Fruit fly (Drosophila melanogaster) whole organism, embryonic: ENCODE measurements around the gene kek4.
A peak's percentile ranks its signal among the peaks of the same experiment; 100 is the strongest.

Source experiments
- B-H1 ChIP-seq: fragments of 200-800 bp; sonication (Bioruptor generic); IDR thresholded peaks from 3 replicates; pipeline ENCODE4 v1.3.6; 2022; ENCODE audit warnings: missing biosample characterization, missing genetic modification characterization
- BtbVII ChIP-seq: fragments of 200-800 bp; sonication (Bioruptor generic); optimal IDR thresholded peaks from 3 replicates; lab custom pipeline; 2017; ENCODE audit warnings: missing biosample characterization, mild to moderate bottlenecking, missing genetic modification characterization
- CG10321 ChIP-seq: fragments of 200-800 bp; sonication (Bioruptor generic); IDR thresholded peaks from 2 replicates; pipeline ENCODE4 v1.3.6; 2022; ENCODE audit warnings: missing biosample characterization, missing genetic modification characterization
- CG11456 ChIP-seq: fragments of 200-800 bp; sonication (Bioruptor generic); IDR thresholded peaks from 3 replicates; pipeline ENCODE4 v1.3.6; 2022; ENCODE audit warnings: missing biosample characterization, missing genetic modification characterization
- CG11560 ChIP-seq: fragments of 200-800 bp; sonication (Bioruptor generic); IDR thresholded peaks from 3 replicates; pipeline ENCODE4 v1.3.6; 2022; ENCODE audit warnings: missing biosample characterization, missing genetic modification characterization
- CG12744 ChIP-seq: fragments of 200-800 bp; sonication (Bioruptor generic); optimal IDR thresholded peaks from 2 replicates; lab custom pipeline; 2016; ENCODE audit warnings: missing biosample characterization, missing genetic modification characterization
- CG12769 ChIP-seq: fragments of 200-800 bp; sonication (Bioruptor generic); optimal IDR thresholded peaks from 2 replicates; lab custom pipeline; 2019; ENCODE audit warnings: missing biosample characterization, mild to moderate bottlenecking, missing genetic modification characterization, moderate library complexity
- CG13287 ChIP-seq: fragments of 200-800 bp; sonication (Bioruptor generic); IDR thresholded peaks from 2 replicates; pipeline ENCODE4 v1.3.6; 2022; ENCODE audit warnings: missing biosample characterization, missing genetic modification characterization; ENCODE audit not compliant: partially characterized antibody
- CG14710 ChIP-seq: fragments of 200-800 bp; sonication (Bioruptor generic); optimal IDR thresholded peaks from 3 replicates; lab custom pipeline; 2019; ENCODE audit warnings: missing biosample characterization, mild to moderate bottlenecking, missing genetic modification characterization, moderate library complexity
- CG1529 ChIP-seq: fragments of 200-800 bp; sonication (Bioruptor generic); optimal IDR thresholded peaks from 3 replicates; lab custom pipeline; 2018; ENCODE audit warnings: missing biosample characterization, missing genetic modification characterization
- CG16863 ChIP-seq: fragments of 200-800 bp; sonication (Bioruptor generic); optimal IDR thresholded peaks from 3 replicates; lab custom pipeline; 2016; ENCODE audit warnings: missing biosample characterization, missing genetic modification characterization
- CG17802 ChIP-seq: fragments of 200-800 bp; sonication (Bioruptor generic); optimal IDR thresholded peaks from 2 replicates; lab custom pipeline; 2018; ENCODE audit warnings: missing biosample characterization, mild to moderate bottlenecking, missing genetic modification characterization, moderate library complexity
- CG18011 ChIP-seq: fragments of 200-800 bp; sonication (Bioruptor generic); optimal IDR thresholded peaks from 2 replicates; lab custom pipeline; 2017; ENCODE audit warnings: missing biosample characterization, missing genetic modification characterization, mild to moderate bottlenecking, moderate library complexity, missing genotype
- CG2678 ChIP-seq: fragments of 200-800 bp; sonication (Bioruptor generic); optimal IDR thresholded peaks from 3 replicates; lab custom pipeline; 2019; ENCODE audit warnings: missing biosample characterization, mild to moderate bottlenecking, missing genetic modification characterization, moderate library complexity
- CG3163 ChIP-seq: fragments of 200-800 bp; sonication (Bioruptor generic); optimal IDR thresholded peaks from 3 replicates; lab custom pipeline; 2016; ENCODE audit warnings: missing biosample characterization, missing genetic modification characterization
- CG3281 ChIP-seq: fragments of 200-800 bp; sonication (Bioruptor generic); optimal IDR thresholded peaks from 3 replicates; lab custom pipeline; 2017; ENCODE audit warnings: missing biosample characterization, mild to moderate bottlenecking, missing genetic modification characterization
- CG34376 ChIP-seq: fragments of 200-800 bp; sonication (Bioruptor generic); optimal IDR thresholded peaks from 2 replicates; lab custom pipeline; 2018; ENCODE audit warnings: missing biosample characterization, mild to moderate bottlenecking, missing genetic modification characterization
- CG6683 ChIP-seq: fragments of 200-800 bp; sonication (Bioruptor generic); optimal IDR thresholded peaks from 2 replicates; lab custom pipeline; 2017; ENCODE audit warnings: missing biosample characterization, mild to moderate bottlenecking, missing genetic modification characterization, missing genetic modification reagents
- CG7357 ChIP-seq: fragments of 200-800 bp; sonication (Bioruptor generic); IDR thresholded peaks from 3 replicates; pipeline ENCODE4 v1.3.6; 2022; ENCODE audit warnings: missing biosample characterization, missing genetic modification characterization
- CG7928 ChIP-seq: fragments of 200-800 bp; sonication (Bioruptor generic); optimal IDR thresholded peaks from 2 replicates; lab custom pipeline; 2017; ENCODE audit warnings: missing biosample characterization, mild to moderate bottlenecking, missing genetic modification characterization
- CkIIα-i1 ChIP-seq: fragments of 200-800 bp; sonication (Bioruptor generic); IDR thresholded peaks from 2 replicates; pipeline ENCODE4 v1.3.6; 2022; ENCODE audit warnings: missing biosample characterization, missing genetic modification characterization
- Eip74EF ChIP-seq, 2 experiments: fragments of 200-800 bp in 1 of 2; fragments of >200 bp in 1 of 2; sonication (Bioruptor generic) in 1 of 2; optimal IDR thresholded peaks; 2 replicates each; lab custom pipeline; 2017 to 2019; ENCODE audit warnings: missing biosample characterization in 2 of 2, missing genetic modification characterization in 2 of 2, mild to moderate bottlenecking in 1 of 2, moderate library complexity in 1 of 2
- Ets97D ChIP-seq: fragments of 200-800 bp; sonication (Bioruptor generic); optimal IDR thresholded peaks from 3 replicates; lab custom pipeline; 2016; ENCODE audit warnings: missing biosample characterization, missing genetic modification characterization
- HHEX ChIP-seq: fragments of 200-800 bp; sonication (Bioruptor generic); optimal IDR thresholded peaks from 3 replicates; lab custom pipeline; 2017; ENCODE audit warnings: missing biosample characterization, mild to moderate bottlenecking, missing genetic modification characterization, missing genetic modification reagents
- Hmr ChIP-seq: fragments of 200-800 bp; sonication (Bioruptor generic); optimal IDR thresholded peaks from 3 replicates; lab custom pipeline; 2017; ENCODE audit warnings: mild to moderate bottlenecking, missing biosample characterization, missing genetic modification reagents, missing genetic modification characterization
- Kr ChIP-seq: fragments of 200-800 bp; sonication (Bioruptor generic); optimal IDR thresholded peaks from 2 replicates; lab custom pipeline; 2017; ENCODE audit warnings: missing biosample characterization, mild to moderate bottlenecking, missing genetic modification characterization
- Lhr ChIP-seq: fragments of 200-800 bp; sonication (Bioruptor generic); optimal IDR thresholded peaks from 3 replicates; lab custom pipeline; 2017; ENCODE audit warnings: mild to moderate bottlenecking, missing biosample characterization, missing genetic modification reagents, missing genetic modification characterization
- Max ChIP-seq: fragments of 200-800 bp; sonication (Bioruptor generic); optimal IDR thresholded peaks from 2 replicates; lab custom pipeline; 2016; ENCODE audit warnings: missing biosample characterization, mild to moderate bottlenecking, missing genetic modification characterization
- Mes4 ChIP-seq: fragments of 200-800 bp; sonication (Bioruptor generic); optimal IDR thresholded peaks from 2 replicates; lab custom pipeline; 2016; ENCODE audit warnings: missing biosample characterization, missing genetic modification characterization
- Oaz ChIP-seq: fragments of 200-800 bp; sonication (Bioruptor generic); IDR thresholded peaks from 2 replicates; pipeline ENCODE4 v1.3.6; 2022; ENCODE audit warnings: missing biosample characterization, missing genetic modification characterization
- Ravus ChIP-seq: fragments of 200-800 bp; sonication (Bioruptor generic); IDR thresholded peaks from 2 replicates; pipeline ENCODE4 v1.3.6; 2022; ENCODE audit warnings: missing biosample characterization, missing genetic modification characterization
- Scr ChIP-seq: fragments of 200-800 bp; sonication (Bioruptor generic); IDR thresholded peaks from 2 replicates; pipeline ENCODE4 v1.3.6; 2022; ENCODE audit warnings: missing biosample characterization, missing genetic modification characterization; ENCODE audit not compliant: partially characterized antibody
- Sin3A ChIP-seq: fragments of >200 bp; optimal IDR thresholded peaks from 2 replicates; lab custom pipeline; 2018
- abd-A ChIP-seq: fragments of 200-800 bp; sonication (Bioruptor generic); optimal IDR thresholded peaks from 3 replicates; lab custom pipeline; 2019; ENCODE audit warnings: missing biosample characterization, mild to moderate bottlenecking, missing genetic modification characterization, moderate library complexity
- bbx ChIP-seq: fragments of 200-800 bp; sonication (Bioruptor generic); IDR thresholded peaks from 2 replicates; pipeline ENCODE4 v1.3.6; 2022; ENCODE audit warnings: missing biosample characterization, missing genetic modification characterization; ENCODE audit not compliant: partially characterized antibody
- bcd ChIP-seq: fragments of 200-800 bp; sonication (Bioruptor generic); optimal IDR thresholded peaks from 2 replicates; lab custom pipeline; 2017; ENCODE audit warnings: missing biosample characterization, mild to moderate bottlenecking, missing genetic modification characterization
- chif ChIP-seq, 2 experiments: fragments of 200-800 bp; sonication (Bioruptor generic); optimal IDR thresholded peaks; 3 replicates each; lab custom pipeline; 2016; ENCODE audit warnings: missing biosample characterization in 2 of 2, missing genetic modification characterization in 2 of 2
- chn ChIP-seq: fragments of 200-800 bp; sonication (Bioruptor generic); optimal IDR thresholded peaks from 2 replicates; lab custom pipeline; 2016; ENCODE audit warnings: missing biosample characterization, missing genetic modification characterization
- ems ChIP-seq: fragments of 200-800 bp; sonication (Bioruptor generic); optimal IDR thresholded peaks from 3 replicates; lab custom pipeline; 2016; ENCODE audit warnings: missing biosample characterization, missing genetic modification characterization
- en ChIP-seq: fragments of 200-800 bp; sonication (Bioruptor generic); optimal IDR thresholded peaks from 2 replicates; lab custom pipeline; 2016; ENCODE audit warnings: missing biosample characterization, missing genetic modification characterization
- eyg ChIP-seq: fragments of 200-800 bp; sonication (Bioruptor generic); optimal IDR thresholded peaks from 3 replicates; lab custom pipeline; 2016; ENCODE audit warnings: missing biosample characterization, missing genetic modification characterization
- jigr1 ChIP-seq: fragments of 200-800 bp; sonication (Bioruptor generic); IDR thresholded peaks from 3 replicates; pipeline ENCODE4 v1.3.6; 2022; ENCODE audit warnings: missing biosample characterization, missing genetic modification characterization
- pum ChIP-seq: fragments of 200-800 bp; sonication (Bioruptor generic); optimal IDR thresholded peaks from 2 replicates; lab custom pipeline; 2016; ENCODE audit warnings: missing biosample characterization, missing genetic modification characterization
- repo ChIP-seq: fragments of 200-800 bp; sonication (Bioruptor generic); optimal IDR thresholded peaks from 2 replicates; lab custom pipeline; 2016; ENCODE audit warnings: missing biosample characterization, missing genetic modification characterization
- schlank ChIP-seq: fragments of 200-800 bp; sonication (Bioruptor generic); optimal IDR thresholded peaks from 2 replicates; lab custom pipeline; 2018; ENCODE audit warnings: missing biosample characterization, mild to moderate bottlenecking, missing genetic modification characterization
- ssp ChIP-seq: fragments of 200-800 bp; sonication (Bioruptor generic); IDR thresholded peaks from 2 replicates; pipeline ENCODE4 v1.3.6; 2022; ENCODE audit warnings: missing biosample characterization, missing genetic modification characterization
- stwl ChIP-seq: fragments of 200-800 bp; sonication (Bioruptor generic); optimal IDR thresholded peaks from 3 replicates; lab custom pipeline; 2018; ENCODE audit warnings: missing biosample characterization, mild to moderate bottlenecking, missing genetic modification characterization, moderate library complexity
- tna ChIP-seq: fragments of 200-800 bp; sonication (Bioruptor generic); IDR thresholded peaks from 2 replicates; pipeline ENCODE4 v1.3.6; 2022; ENCODE audit warnings: missing biosample characterization, missing genetic modification characterization; ENCODE audit not compliant: partially characterized antibody
- usp ChIP-seq: fragments of >200 bp; optimal IDR thresholded peaks from 2 replicates; lab custom pipeline; 2017; ENCODE audit warnings: missing biosample characterization, missing genetic modification characterization
- yki ChIP-seq: fragments of >200 bp; optimal IDR thresholded peaks from 3 replicates; lab custom pipeline; 2018

Gene kek4

dm6 chr2L:13219281-13220092 lies 4.3 kb upstream of the kek4 start, which contains the start of the genes CG9426 and mRF1 (continued):
- TF ChIP-seq CG34376 (GFP tag; lab: Kevin White, UChicago) (peak; percentile 65), ssp (no peak), CG11456 (no peak), Eip74EF (GFP tag; optimal IDR thresholded peaks at IDR 0.05; lab: Kevin White, UChicago) (no peak), CG16863 (no peak), stwl (tag; lab: Kevin White, UChicago) (peak; percentile 73), bcd (GFP tag; lab: Kevin White, UChicago) (no peak), CG7928 (GFP tag; lab: Kevin White, UChicago) (no peak), Mes4 (no peak), CG13287 (GFP tag; lab: Robert Waterston, UW) (peak; percentile 99), tna (GFP tag; lab: Robert Waterston, UW) (peak; percentile 96), en (GFP tag; lab: Kevin White, UChicago) (no peak), CG11560 (tag; lab: Robert Waterston, UW) (no peak), bbx (GFP tag; lab: Robert Waterston, UW) (peak; percentile 97), Max (GFP tag; lab: Kevin White, UChicago) (no peak), Lhr (GFP tag; lab: Kevin White, UChicago) (no peak), Scr (GFP tag; lab: Robert Waterston, UW) (peak; percentile 97), B-H1 (GFP tag; lab: Robert Waterston, UW) (no peak), Kr (no peak), CG3163 (no peak), CG1529 (no peak), Oaz (no peak), Ets97D (GFP tag; lab: Kevin White, UChicago) (peak; percentile 63), chn (GFP tag; lab: Kevin White, UChicago) (no peak), Hmr (GFP tag; lab: Kevin White, UChicago) (peak; percentile 3), CG17802 (tag; lab: Kevin White, UChicago) (no peak), CG14710 (tag; lab: Kevin White, UChicago) (peak; percentile 58), CG2678 (tag; lab: Kevin White, UChicago) (no peak), BtbVII (GFP tag; lab: Kevin White, UChicago) (no peak), CG7357 (GFP tag; lab: Robert Waterston, UW) (no peak), jigr1 (GFP tag; lab: Robert Waterston, UW) (no peak), yki (lab: Kevin White, UChicago) (no peak), schlank (tag; lab: Kevin White, UChicago) (no peak), CG18011 (peak; percentile 13), abd-A (tag; lab: Kevin White, UChicago) (no peak), ems (GFP tag; lab: Kevin White, UChicago) (peak; percentile 30), CkIIα-i1 (no peak), CG12769 (tag; lab: Kevin White, UChicago) (peak; percentile 41), chif (GFP tag; optimal IDR thresholded peaks at IDR 0.05; lab: Kevin White, UChicago) (no peak), eyg (GFP tag; lab: Kevin White, UChicago) (no peak), pum (no peak), HHEX (no peak), Sin3A (lab: Kevin White, UChicago) (peak; percentile 59), repo (GFP tag; lab: Kevin White, UChicago) (no peak), usp (GFP tag; lab: Kevin White, UChicago) (no peak), CG3281 (peak; percentile 13), Ravus (GFP tag; lab: Robert Waterston, UW) (no peak), CG6683 (GFP tag; lab: Kevin White, UChicago) (no peak), CG10321 (no peak), CG12744 (GFP tag; lab: Kevin White, UChicago) (peak; percentile 14)
